Fruit fly (Drosophila melanogaster): Measurements from ENCODE around the gene Tom20.

The Tom20 gene

DNA sequence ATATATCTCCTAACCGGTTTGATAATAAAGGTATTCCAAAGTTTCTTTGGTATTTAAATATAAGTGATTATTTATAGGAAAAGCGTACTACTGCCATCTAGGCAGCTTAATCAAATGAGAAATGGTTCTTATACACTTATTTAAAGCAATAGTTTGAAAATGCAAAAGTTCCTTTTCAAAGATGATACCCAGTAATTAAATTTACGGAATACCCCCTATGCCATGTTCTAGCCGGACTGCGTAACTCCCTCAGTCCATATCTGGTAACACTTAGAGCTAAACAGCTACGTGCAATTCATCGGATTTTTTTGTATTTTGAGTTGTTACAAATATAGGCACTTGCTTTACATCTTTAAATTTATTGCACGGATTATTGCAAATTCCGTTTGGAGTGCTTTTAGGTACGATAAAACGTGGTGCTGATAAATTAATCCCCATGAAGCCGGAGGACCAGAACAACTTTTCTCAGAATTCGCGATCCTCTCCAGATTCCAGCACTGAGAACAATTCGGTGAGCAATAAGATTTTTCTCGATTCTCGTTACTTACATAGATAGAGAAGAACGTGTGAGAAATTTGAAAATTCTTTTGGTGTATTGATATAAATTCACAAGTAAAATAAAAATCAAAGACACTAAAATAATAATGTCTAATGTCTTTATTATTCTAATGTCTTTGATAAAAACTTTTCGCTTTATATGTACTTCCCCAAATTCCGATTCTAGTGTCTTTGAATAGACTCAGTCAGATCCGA lies 2.2 kb downstream of the Tom20 start, which contains the start of gene CG7668:
Gene CG7668, plus strand, starts transcription at position 255 of the 753 bp plus-strand sequence.
- TF ChIP-seq fd64A (GFP tag; optimal IDR thresholded peaks at IDR 0.05) (no peak), klu (GFP tag; IDR thresholded peaks at IDR 0.05) (no peak; the same call in 1 of the 2 replicates), Eip74EF (GFP tag; optimal IDR thresholded peaks at IDR 0.05) (peak in 1 of 2 experiments; percentile 87), CG6654 (GFP tag; optimal IDR thresholded peaks at IDR 0.05) (peak; percentile 67), cg (GFP tag; optimal IDR thresholded peaks at IDR 0.05) (peak; percentile 16), Optix (GFP tag; IDR thresholded peaks at IDR 0.05) (no peak), Hmr (GFP tag; optimal IDR thresholded peaks at IDR 0.05) (peak; percentile 94), repo (GFP tag; optimal IDR thresholded peaks at IDR 0.05) (peak; percentile 73), CG10431 (GFP tag; optimal IDR thresholded peaks at IDR 0.05) (peak; percentile 71), CG9817 (tag; optimal IDR thresholded peaks at IDR 0.05) (peak; percentile 88), Dp (GFP tag; optimal IDR thresholded peaks at IDR 0.05) (peak; percentile 32), CrebB (tag; optimal IDR thresholded peaks at IDR 0.05) (peak; percentile 87), CTCF (GFP tag; optimal IDR thresholded peaks at IDR 0.05) (peak; percentile 47), grau (tag; optimal IDR thresholded peaks at IDR 0.05) (peak; percentile 91), lbe (GFP tag; optimal IDR thresholded peaks at IDR 0.05) (peak; percentile 88), CG14441 (GFP tag; IDR thresholded peaks at IDR 0.05) (peak; percentile 91), CG1024 (GFP tag; IDR thresholded peaks at IDR 0.05) (peak; percentile 87), z (GFP tag; IDR thresholded peaks at IDR 0.05) (peak; percentile 55; the same call in 1 of the 3 replicates), CG34422 (GFP tag; IDR thresholded peaks at IDR 0.05) (no peak; the same call in 2 of the 3 replicates), ac (GFP tag; optimal IDR thresholded peaks at IDR 0.05) (peak; percentile 57), Tbp (GFP tag; optimal IDR thresholded peaks at IDR 0.05) (no peak), Hand (GFP tag; optimal IDR thresholded peaks at IDR 0.05) (peak; percentile 70), CG17802 (tag; optimal IDR thresholded peaks at IDR 0.05) (peak; percentile 67), Gsc (GFP tag; IDR thresholded peaks at IDR 0.05) (no peak), scrt (GFP tag; optimal IDR thresholded peaks at IDR 0.05) (peak; percentile 78), Sox100B (GFP tag; optimal IDR thresholded peaks at IDR 0.05) (peak; percentile 83), HmgZ (tag; optimal IDR thresholded peaks at IDR 0.05) (peak; percentile 92), hb (GFP tag; IDR thresholded peaks at IDR 0.05; ENCODE audit: partially characterized antibody) (no peak), YL-1 (GFP tag; optimal IDR thresholded peaks at IDR 0.05) (peak; percentile 86), Elba2 (GFP tag; optimal IDR thresholded peaks at IDR 0.05) (peak; percentile 83), CG6175 (GFP tag; IDR thresholded peaks at IDR 0.05) (peak; percentile 62; the same call in 2 of the 3 replicates), Mrtf (GFP tag; IDR thresholded peaks at IDR 0.05) (peak; percentile 83; the same call in 2 of the 3 replicates), exex (tag; optimal IDR thresholded peaks at IDR 0.05) (peak; percentile 71), sna (GFP tag; IDR thresholded peaks at IDR 0.05; ENCODE audit: partially characterized antibody) (peak; percentile 43), Nf-YC (tag; optimal IDR thresholded peaks at IDR 0.05) (peak; percentile 83), Oaz (GFP tag; IDR thresholded peaks at IDR 0.05) (peak; percentile 84; the same call in 1 of the 2 replicates), CG34376 (GFP tag; optimal IDR thresholded peaks at IDR 0.05) (peak; percentile 81), fru (optimal IDR thresholded peaks at IDR 0.05) (no peak), vfl (GFP tag; optimal IDR thresholded peaks at IDR 0.05) (peak; percentile 73), vnd (GFP tag; IDR thresholded peaks at IDR 0.05; ENCODE audit: partially characterized antibody) (no peak), Hr78 (GFP tag; optimal IDR thresholded peaks at IDR 0.05) (no peak), CG10147 (GFP tag; optimal IDR thresholded peaks at IDR 0.05) (peak; percentile 86), nom (GFP tag; optimal IDR thresholded peaks at IDR 0.05) (peak; percentile 87), CG17912 (GFP tag; optimal IDR thresholded peaks at IDR 0.05) (peak; percentile 39), Hsf (GFP tag; optimal IDR thresholded peaks at IDR 0.05) (peak; percentile 90), MBD-R2 (GFP tag; IDR thresholded peaks at IDR 0.05) (peak; percentile 76), lmd (GFP tag; IDR thresholded peaks at IDR 0.05) (no peak; the same call in 1 of the 2 replicates), Aef1 (GFP tag; IDR thresholded peaks at IDR 0.05) (peak; percentile 77), chn (GFP tag; optimal IDR thresholded peaks at IDR 0.05) (peak; percentile 90)
